Worm (Caenorhabditis elegans): ENCODE data around the gene Y39G8B.5.

ce11 chrII:13977701-13978100, 13.9 kb downstream of the Y39G8B.5 start:
- TF ChIP-seq tab-1 (GFP tag; IDR thresholded peaks at IDR 0.05): no peak
- TF ChIP-seq klf-2 (GFP tag; conservative IDR thresholded peaks at IDR 0.05): no peak
- TF ChIP-seq ref-1 (GFP tag; conservative IDR thresholded peaks at IDR 0.05): no peak
